Fruit fly (Drosophila melanogaster) whole organism, embryonic: ENCODE results near the gene Stt3B.

ENCODE experiments used
- Adf1 ChIP-seq: fragments of 200-800 bp; sonication (Bioruptor generic); IDR thresholded peaks from 2 replicates; pipeline ENCODE4 v1.3.6; 2022; ENCODE audit warnings: missing biosample characterization, missing genetic modification characterization
- BEAF-32 ChIP-seq: fragments of 200-800 bp; sonication (Bioruptor generic); optimal IDR thresholded peaks from 3 replicates; lab custom pipeline; 2017; ENCODE audit warnings: missing biosample characterization, missing genetic modification characterization, mild to moderate bottlenecking, moderate library complexity, missing genetic modification reagents
- CG10274 ChIP-seq: fragments of 200-800 bp; sonication (Bioruptor generic); optimal IDR thresholded peaks from 3 replicates; lab custom pipeline; 2017; ENCODE audit warnings: missing biosample characterization, mild to moderate bottlenecking, missing genetic modification characterization
- CG10321 ChIP-seq: fragments of 200-800 bp; sonication (Bioruptor generic); IDR thresholded peaks from 2 replicates; pipeline ENCODE4 v1.3.6; 2022; ENCODE audit warnings: missing biosample characterization, missing genetic modification characterization
- CG14050 ChIP-seq: fragments of 200-800 bp; sonication (Bioruptor generic); IDR thresholded peaks from 3 replicates; pipeline ENCODE4 v1.3.6; 2022; ENCODE audit warnings: missing biosample characterization, missing genetic modification characterization
- CG15514 ChIP-seq: fragments of 200-800 bp; sonication (Bioruptor generic); optimal IDR thresholded peaks from 3 replicates; lab custom pipeline; 2017; ENCODE audit warnings: missing biosample characterization, missing genetic modification characterization, mild to moderate bottlenecking, moderate library complexity, missing genetic modification reagents
- CG17186 ChIP-seq: fragments of 200-800 bp; sonication (Bioruptor generic); optimal IDR thresholded peaks from 3 replicates; lab custom pipeline; 2017; ENCODE audit warnings: missing biosample characterization, missing genetic modification reagents, missing genetic modification characterization
- CG2202 ChIP-seq: fragments of 200-800 bp; sonication (Bioruptor generic); optimal IDR thresholded peaks from 2 replicates; lab custom pipeline; 2018; ENCODE audit warnings: missing biosample characterization, mild to moderate bottlenecking, missing genetic modification characterization
- CG2875 ChIP-seq: fragments of 200-800 bp; sonication (Bioruptor generic); optimal IDR thresholded peaks from 2 replicates; lab custom pipeline; 2017; ENCODE audit warnings: missing biosample characterization, mild to moderate bottlenecking, missing genetic modification characterization, missing genetic modification reagents
- CG3838 ChIP-seq: fragments of 200-800 bp; sonication (Bioruptor generic); optimal IDR thresholded peaks from 3 replicates; lab custom pipeline; 2016; ENCODE audit warnings: missing biosample characterization, missing genetic modification characterization
- CG3847 ChIP-seq: fragments of 200-800 bp; sonication (Bioruptor generic); IDR thresholded peaks from 2 replicates; pipeline ENCODE4 v1.3.6; 2022; ENCODE audit warnings: missing biosample characterization, missing genetic modification characterization
- CG4617 ChIP-seq: fragments of 200-800 bp; sonication (Bioruptor generic); optimal IDR thresholded peaks from 3 replicates; lab custom pipeline; 2016; ENCODE audit warnings: missing biosample characterization, missing genetic modification characterization, borderline replicate concordance
- CG5953 ChIP-seq: fragments of 200-800 bp; sonication (Bioruptor generic); IDR thresholded peaks from 2 replicates; pipeline ENCODE4 v1.3.6; 2022; ENCODE audit warnings: missing biosample characterization, missing genetic modification characterization
- CG6689 ChIP-seq: fragments of 200-800 bp; sonication (Bioruptor generic); IDR thresholded peaks from 2 replicates; pipeline ENCODE4 v1.3.6; 2022; ENCODE audit warnings: missing biosample characterization, missing genetic modification characterization
- Dip2 ChIP-seq: fragments of 200-800 bp; sonication (Bioruptor generic); IDR thresholded peaks from 2 replicates; pipeline ENCODE4 v1.3.6; 2022; ENCODE audit warnings: missing biosample characterization, missing genetic modification characterization
- Dll ChIP-seq: fragments of 200-800 bp; sonication (Bioruptor generic); IDR thresholded peaks from 4 replicates; pipeline ENCODE4 v1.3.6; 2022; ENCODE audit warnings: missing biosample characterization, missing genetic modification characterization; ENCODE audit not compliant: partially characterized antibody
- Doc3 ChIP-seq: fragments of 200-800 bp; sonication (Bioruptor generic); IDR thresholded peaks from 3 replicates; pipeline ENCODE4 v1.3.6; 2022; ENCODE audit warnings: missing biosample characterization, missing genetic modification characterization; ENCODE audit not compliant: partially characterized antibody
- Ets97D ChIP-seq: fragments of 200-800 bp; sonication (Bioruptor generic); optimal IDR thresholded peaks from 3 replicates; lab custom pipeline; 2016; ENCODE audit warnings: missing biosample characterization, missing genetic modification characterization
- Hey ChIP-seq: fragments of 200-800 bp; sonication (Bioruptor generic); optimal IDR thresholded peaks from 3 replicates; lab custom pipeline; 2018; ENCODE audit warnings: missing biosample characterization, mild to moderate bottlenecking, missing genetic modification characterization
- HmgZ ChIP-seq: fragments of 200-800 bp; sonication (Bioruptor generic); optimal IDR thresholded peaks from 2 replicates; lab custom pipeline; 2018; ENCODE audit warnings: missing biosample characterization, mild to moderate bottlenecking, missing genetic modification characterization
- MESR4 ChIP-seq: fragments of 200-800 bp; sonication (Bioruptor generic); optimal IDR thresholded peaks from 2 replicates; lab custom pipeline; 2018; ENCODE audit warnings: missing biosample characterization, mild to moderate bottlenecking, missing genetic modification characterization, moderate library complexity
- Max ChIP-seq: fragments of 200-800 bp; sonication (Bioruptor generic); optimal IDR thresholded peaks from 2 replicates; lab custom pipeline; 2016; ENCODE audit warnings: missing biosample characterization, mild to moderate bottlenecking, missing genetic modification characterization
- Med ChIP-seq: fragments of 200-800 bp; sonication (Bioruptor generic); peaks from one replicate; lab custom pipeline; 2016; ENCODE audit warnings: missing biosample characterization, missing genetic modification characterization, mild to moderate bottlenecking, inconsistent platforms, moderate library complexity
- Myb ChIP-seq: fragments of 200-800 bp; sonication (Bioruptor generic); optimal IDR thresholded peaks from 2 replicates; lab custom pipeline; 2016; ENCODE audit warnings: missing biosample characterization, missing genetic modification characterization
- Nf-YC ChIP-seq: fragments of 200-800 bp; optimal IDR thresholded peaks from 3 replicates; lab custom pipeline; 2019; ENCODE audit warnings: missing biosample characterization, mild to moderate bottlenecking, missing genetic modification characterization, moderate library complexity
- Sin3A ChIP-seq: fragments of >200 bp; optimal IDR thresholded peaks from 2 replicates; lab custom pipeline; 2018
- Stat92E ChIP-seq, 3 experiments: fragments of >200 bp in 2 of 3; fragments of 200-800 bp in 1 of 3; sonication (Bioruptor generic) in 1 of 3; optimal IDR thresholded peaks; 2 replicates each; lab custom pipeline; 2017 to 2019; ENCODE audit warnings: missing biosample characterization in 3 of 3, missing genetic modification characterization in 3 of 3, mild to moderate bottlenecking in 1 of 3, moderate library complexity in 1 of 3
- Taf1 ChIP-seq: fragments of 200-800 bp; sonication (Bioruptor generic); IDR thresholded peaks from 2 replicates; pipeline ENCODE4 v1.3.6; 2022; ENCODE audit warnings: missing biosample characterization, missing genetic modification characterization
- amos ChIP-seq: fragments of 200-800 bp; sonication (Bioruptor generic); IDR thresholded peaks from 2 replicates; pipeline ENCODE4 v1.3.6; 2022; ENCODE audit warnings: missing biosample characterization, missing genetic modification characterization; ENCODE audit not compliant: partially characterized antibody
- ash1 ChIP-seq: fragments of 200-800 bp; sonication (Bioruptor generic); optimal IDR thresholded peaks from 2 replicates; lab custom pipeline; 2018; ENCODE audit warnings: missing biosample characterization, mild to moderate bottlenecking, missing genetic modification characterization
- bab2 ChIP-seq: fragments of 200-800 bp; sonication (Bioruptor generic); optimal IDR thresholded peaks from 2 replicates; lab custom pipeline; 2016; ENCODE audit warnings: missing biosample characterization, missing genetic modification characterization
- ci ChIP-seq: fragments of 200-800 bp; sonication (Bioruptor generic); IDR thresholded peaks from 3 replicates; pipeline ENCODE4 v1.3.6; 2022; ENCODE audit warnings: missing biosample characterization, missing genetic modification characterization
- croc ChIP-seq: fragments of 200-800 bp; sonication (Bioruptor generic); conservative IDR thresholded peaks from 3 replicates; pipeline ENCODE4 v1.3.6; 2022; ENCODE audit warnings: missing biosample characterization, missing genetic modification characterization
- fd102C ChIP-seq: fragments of 200-800 bp; sonication (Bioruptor generic); optimal IDR thresholded peaks from 2 replicates; lab custom pipeline; 2018; ENCODE audit warnings: missing biosample characterization, mild to moderate bottlenecking, missing genetic modification characterization, moderate library complexity
- gt ChIP-seq: fragments of 200-800 bp; sonication (Bioruptor generic); IDR thresholded peaks from 2 replicates; pipeline ENCODE4 v1.3.6; 2022; ENCODE audit warnings: missing biosample characterization, missing genetic modification characterization
- inv ChIP-seq: fragments of 200-800 bp; sonication (Bioruptor generic); IDR thresholded peaks from 2 replicates; pipeline ENCODE4 v1.3.6; 2022; ENCODE audit warnings: missing biosample characterization, missing genetic modification characterization; ENCODE audit not compliant: partially characterized antibody
- kni ChIP-seq: fragments of 200-800 bp; sonication (Bioruptor generic); optimal IDR thresholded peaks from 3 replicates; lab custom pipeline; 2017; ENCODE audit warnings: mild to moderate bottlenecking, missing biosample characterization, missing genetic modification reagents, missing genetic modification characterization
- lilli ChIP-seq: fragments of 200-800 bp; sonication (Bioruptor generic); optimal IDR thresholded peaks from 3 replicates; lab custom pipeline; 2016; ENCODE audit warnings: missing biosample characterization, missing genetic modification characterization
- pan ChIP-seq, 4 experiments: fragments of >200 bp in 3 of 4; fragments of 200-800 bp in 1 of 4; sonication (Bioruptor generic) in 1 of 4; optimal IDR thresholded peaks in 3 of 4; IDR thresholded peaks in 1 of 4; 2 replicates each; pipeline versions ENCODE4 v1.3.6 to Lab custom; 2017 to 2022; ENCODE audit warnings: missing biosample characterization in 2 of 4, missing genetic modification characterization in 2 of 4, mixed read lengths in 1 of 4
- pb ChIP-seq: fragments of 200-800 bp; sonication (Bioruptor generic); optimal IDR thresholded peaks from 3 replicates; lab custom pipeline; 2016; ENCODE audit warnings: missing biosample characterization, missing genetic modification characterization
- ro ChIP-seq: fragments of 200-800 bp; sonication (Bioruptor generic); IDR thresholded peaks from 2 replicates; pipeline ENCODE4 v1.3.6; 2022; ENCODE audit warnings: missing biosample characterization, missing genetic modification characterization
- sim ChIP-seq: fragments of 200-800 bp; sonication (Bioruptor generic); IDR thresholded peaks from 2 replicates; pipeline ENCODE4 v1.3.6; 2022; ENCODE audit warnings: missing biosample characterization, missing genetic modification characterization
- sna ChIP-seq: fragments of 200-800 bp; sonication (Bioruptor generic); IDR thresholded peaks from 2 replicates; pipeline ENCODE4 v1.3.6; 2022; ENCODE audit warnings: missing biosample characterization, missing genetic modification characterization; ENCODE audit not compliant: partially characterized antibody
- sob ChIP-seq: fragments of 200-800 bp; sonication (Bioruptor generic); IDR thresholded peaks from 2 replicates; pipeline ENCODE4 v1.3.6; 2022; ENCODE audit warnings: missing biosample characterization, missing genetic modification characterization
- ssp ChIP-seq: fragments of 200-800 bp; sonication (Bioruptor generic); IDR thresholded peaks from 2 replicates; pipeline ENCODE4 v1.3.6; 2022; ENCODE audit warnings: missing biosample characterization, missing genetic modification characterization
- stwl ChIP-seq: fragments of 200-800 bp; sonication (Bioruptor generic); optimal IDR thresholded peaks from 3 replicates; lab custom pipeline; 2018; ENCODE audit warnings: missing biosample characterization, mild to moderate bottlenecking, missing genetic modification characterization, moderate library complexity
- toy ChIP-seq: fragments of 200-800 bp; sonication (Bioruptor generic); IDR thresholded peaks from 2 replicates; pipeline ENCODE4 v1.3.6; 2022; ENCODE audit warnings: missing biosample characterization, missing genetic modification characterization
- vnd ChIP-seq: fragments of 200-800 bp; sonication (Bioruptor generic); IDR thresholded peaks from 3 replicates; pipeline ENCODE4 v1.3.6; 2022; ENCODE audit warnings: missing biosample characterization, missing genetic modification characterization; ENCODE audit not compliant: partially characterized antibody
- wdn ChIP-seq: fragments of 200-800 bp; sonication (Bioruptor generic); IDR thresholded peaks from 2 replicates; pipeline ENCODE4 v1.3.6; 2022; ENCODE audit warnings: missing biosample characterization, missing genetic modification characterization
- zen ChIP-seq: fragments of 200-800 bp; sonication (Bioruptor generic); optimal IDR thresholded peaks from 3 replicates; lab custom pipeline; 2018; ENCODE audit warnings: missing biosample characterization, mild to moderate bottlenecking, missing genetic modification characterization, moderate library complexity

Gene Stt3B

dm6 chr3R:25033142-25033586 lies 36.3 kb downstream of the Stt3B start, which contains the start of gene Smg6:
Smg6 (minus strand) TSS chr3R:25033465.
- TF ChIP-seq CG5953 (GFP tag; lab: Robert Waterston, UW) (no peak), Nf-YC (tag; lab: Kevin White, UChicago) (no peak), pan (optimal IDR thresholded peaks at IDR 0.05; lab: Kevin White, UChicago) (no peak), pan (GFP tag; optimal IDR thresholded peaks at IDR 0.05 in 1 of 2, IDR thresholded peaks at IDR 0.05 in 1 of 2) (no peak), sob (no peak), amos (GFP tag; lab: Robert Waterston, UW) (peak; percentile 31; the same call in 1 of the 2 replicates), fd102C (GFP tag; lab: Kevin White, UChicago) (no peak), Ets97D (GFP tag; lab: Kevin White, UChicago) (peak; percentile 28), CG4617 (GFP tag; lab: Kevin White, UChicago) (peak; percentile 91), Taf1 (no peak), CG3847 (GFP tag; lab: Robert Waterston, UW) (peak; percentile 35; the same call in 1 of the 2 replicates), zen (peak; percentile 22), bab2 (GFP tag; lab: Kevin White, UChicago) (no peak), inv (GFP tag; lab: Robert Waterston, UW) (no peak), Doc3 (GFP tag; lab: Robert Waterston, UW) (no peak), CG14050 (GFP tag; lab: Robert Waterston, UW) (no peak), ci (0 out of 3 replicates have a peak, but pooled peaks have one; percentile 21), ssp (no peak), Dip2 (GFP tag; lab: Robert Waterston, UW) (no peak), MESR4 (peak; percentile 99), sna (GFP tag; lab: Robert Waterston, UW) (no peak), Dll (GFP tag; lab: Robert Waterston, UW) (peak; percentile 30; the same call in 1 of the 4 replicates), BEAF-32 (GFP tag; lab: Kevin White, UChicago) (peak; percentile 39), CG2875 (no peak), Stat92E (GFP tag; optimal IDR thresholded peaks at IDR 0.05; lab: Kevin White, UChicago) (peak in 1 of 3 experiments; percentile 59), CG15514 (no peak), CG2202 (tag; lab: Kevin White, UChicago) (no peak), CG3838 (GFP tag; lab: Kevin White, UChicago) (no peak), stwl (tag; lab: Kevin White, UChicago) (peak; percentile 73), vnd (no peak), HmgZ (tag; lab: Kevin White, UChicago) (peak; percentile 28), Adf1 (GFP tag; lab: Robert Waterston, UW) (peak; percentile 69), lilli (GFP tag; lab: Kevin White, UChicago) (no peak), CG6689 (GFP tag; lab: Robert Waterston, UW) (no peak), Med (GFP tag; lab: Kevin White, UChicago) (peak; percentile 70), CG10321 (GFP tag; lab: Robert Waterston, UW) (no peak), CG10274 (no peak), ash1 (no peak), gt (GFP tag; lab: Robert Waterston, UW) (no peak), croc (GFP tag; lab: Robert Waterston, UW) (no peak), CG17186 (GFP tag; lab: Kevin White, UChicago) (peak; percentile 59), wdn (GFP tag; lab: Robert Waterston, UW) (no peak), pb (no peak), Myb (GFP tag; lab: Kevin White, UChicago) (peak; percentile 59), sim (GFP tag; lab: Robert Waterston, UW) (no peak), toy (GFP tag; lab: Robert Waterston, UW) (no peak), Sin3A (lab: Kevin White, UChicago) (peak; percentile 32), Hey (no peak), kni (no peak), Max (peak; percentile 12), ro (GFP tag; lab: Robert Waterston, UW) (no peak)
